Worm (Caenorhabditis elegans): ENCODE data around the gene sms-5.
"Not testable (repeated sequence)": the region's sequence is repeated elsewhere in the genome, so short reads cannot be mapped to it uniquely, and the experiment has no call there.

The sms-5 gene

ce11 chrII:495124-495523, at the start of gene sms-5:
sms-5 (plus strand) TSS chrII:495424.
- TF ChIP-seq hlh-1 (tag; optimal IDR thresholded peaks at IDR 0.05): no peak

ce11 chrII:454646-455045, 40.6 kb upstream of the sms-5 start, which contains the start of gene W10D9.1:
W10D9.1 (plus strand) TSS chrII:454946.
- TF ChIP-seq nhr-237, mls-2, nhr-2 (tag; optimal IDR thresholded peaks at IDR 0.05): not testable (repeated sequence)

- TF ChIP-seq mep-1 (tag; optimal IDR thresholded peaks at IDR 0.05) (no peak), elt-3 (tag; optimal IDR thresholded peaks at IDR 0.05) (no peak), ceh-39 (tag; optimal IDR thresholded peaks at IDR 0.05) (no peak), lin-13 (tag; optimal IDR thresholded peaks at IDR 0.05) (peak; percentile 78), lsy-2 (tag; optimal IDR thresholded peaks at IDR 0.05) (peak; percentile 90)
Measured at ce11 chrII:456371-456770, 38.9 kb upstream of the sms-5 start.

- TF ChIP-seq sptf-1 (tag; optimal IDR thresholded peaks at IDR 0.05) (no peak), lin-13 (tag; optimal IDR thresholded peaks at IDR 0.05) (no peak), ceh-43 (GFP tag; optimal IDR thresholded peaks at IDR 0.05) (no peak), lsy-2 (tag; optimal IDR thresholded peaks at IDR 0.05) (peak; percentile 27), flh-1 (GFP tag; optimal IDR thresholded peaks at IDR 0.05) (no peak)
Measured at ce11 chrII:457790-458189, 37.4 kb upstream of the sms-5 start, which contains the start of gene gvd-1. gvd-1 (minus strand) TSS chrII:457890.

- TF ChIP-seq lin-13 (tag; optimal IDR thresholded peaks at IDR 0.05): no peak
- no peak for TF ChIP-seq nhr-12 (tag; optimal IDR thresholded peaks at IDR 0.05)
- TF ChIP-seq nhr-2 (tag; optimal IDR thresholded peaks at IDR 0.05): no peak
- no peak for TF ChIP-seq flh-1 (GFP tag; optimal IDR thresholded peaks at IDR 0.05)
- no peak for TF ChIP-seq ztf-11 (tag; optimal IDR thresholded peaks at IDR 0.05)
- no peak for TF ChIP-seq ces-1 (GFP tag; optimal IDR thresholded peaks at IDR 0.05)
- no peak for TF ChIP-seq unc-120 (tag; optimal IDR thresholded peaks at IDR 0.05; ENCODE audit: poor library complexity, severe bottlenecking)
- TF ChIP-seq mab-5 (tag; optimal IDR thresholded peaks at IDR 0.05): no peak
- TF ChIP-seq nhr-76 (tag; optimal IDR thresholded peaks at IDR 0.05): no peak
- TF ChIP-seq ceh-83 (GFP tag; optimal IDR thresholded peaks at IDR 0.05): no peak
- no peak for TF ChIP-seq ceh-39 (tag; optimal IDR thresholded peaks at IDR 0.05)
- no peak for TF ChIP-seq sptf-1 (tag; optimal IDR thresholded peaks at IDR 0.05)
- TF ChIP-seq snpc-4 (tag; optimal IDR thresholded peaks at IDR 0.05): no peak
- no peak for TF ChIP-seq unc-39 (tag; optimal IDR thresholded peaks at IDR 0.05)
- no peak for TF ChIP-seq pha-4 (tag; optimal IDR thresholded peaks at IDR 0.05)
- TF ChIP-seq nhr-28 (tag; optimal IDR thresholded peaks at IDR 0.05): no peak
- TF ChIP-seq sem-2 (GFP tag; optimal IDR thresholded peaks at IDR 0.05): no peak
- TF ChIP-seq M03D4.4 (tag; optimal IDR thresholded peaks at IDR 0.05): no peak
- TF ChIP-seq zip-8 (tag; optimal IDR thresholded peaks at IDR 0.05): no peak
Measured at ce11 chrII:460835-461234, 34.4 kb upstream of the sms-5 start, which contains the start of gene W10D9.3. W10D9.3 (minus strand) TSS chrII:460935.

ce11 chrII:461297-461696, 33.9 kb upstream of the sms-5 start:
- no peak for TF ChIP-seq ham-2 (GFP tag; optimal IDR thresholded peaks at IDR 0.05)
- TF ChIP-seq lsy-2 (tag; optimal IDR thresholded peaks at IDR 0.05): peak; percentile 76

- TF ChIP-seq zip-8 (tag; optimal IDR thresholded peaks at IDR 0.05) (no peak), mep-1 (tag; optimal IDR thresholded peaks at IDR 0.05) (no peak)
Measured at ce11 chrII:467265-467664, 28.0 kb upstream of the sms-5 start, which contains the start of gene nfyb-1. nfyb-1 (minus strand) TSS chrII:467365.

ce11 chrII:470375-470774, 24.8 kb upstream of the sms-5 start, which contains the start of gene tomm-22:
tomm-22 (minus strand) TSS chrII:470475.
- no peak for TF ChIP-seq ceh-43 (GFP tag; optimal IDR thresholded peaks at IDR 0.05)
- no peak for TF ChIP-seq lin-13 (tag; optimal IDR thresholded peaks at IDR 0.05)
- TF ChIP-seq nhr-237 (tag; optimal IDR thresholded peaks at IDR 0.05): no peak
- TF ChIP-seq unc-39 (tag; optimal IDR thresholded peaks at IDR 0.05): no peak
- TF ChIP-seq mab-5 (tag; optimal IDR thresholded peaks at IDR 0.05): no peak
- TF ChIP-seq snpc-4 (tag; optimal IDR thresholded peaks at IDR 0.05): no peak
- TF ChIP-seq ceh-83 (GFP tag; optimal IDR thresholded peaks at IDR 0.05): no peak
- no peak for TF ChIP-seq mep-1 (tag; optimal IDR thresholded peaks at IDR 0.05)
- TF ChIP-seq blmp-1 (tag; optimal IDR thresholded peaks at IDR 0.05): no peak
- TF ChIP-seq nhr-28 (tag; optimal IDR thresholded peaks at IDR 0.05): no peak
- no peak for TF ChIP-seq pha-4 (tag; optimal IDR thresholded peaks at IDR 0.05)
- TF ChIP-seq unc-62 (GFP tag; optimal IDR thresholded peaks at IDR 0.05): no peak
- no peak for TF ChIP-seq nhr-76 (tag; optimal IDR thresholded peaks at IDR 0.05)
- no peak for TF ChIP-seq ham-2 (GFP tag; optimal IDR thresholded peaks at IDR 0.05)
- TF ChIP-seq unc-120 (tag; optimal IDR thresholded peaks at IDR 0.05; ENCODE audit: poor library complexity, severe bottlenecking): no peak
- TF ChIP-seq lsy-2 (tag; optimal IDR thresholded peaks at IDR 0.05): no peak
- no peak for TF ChIP-seq ztf-11 (tag; optimal IDR thresholded peaks at IDR 0.05)
- no peak for TF ChIP-seq tbx-8 (GFP tag; optimal IDR thresholded peaks at IDR 0.05)
- no peak for TF ChIP-seq lin-32 (GFP tag; optimal IDR thresholded peaks at IDR 0.05)

Measured in whole organism, mixed stage, embryonic.